Fruit fly (Drosophila melanogaster): Measurements from ENCODE around the gene amd.

The amd gene

DNA sequence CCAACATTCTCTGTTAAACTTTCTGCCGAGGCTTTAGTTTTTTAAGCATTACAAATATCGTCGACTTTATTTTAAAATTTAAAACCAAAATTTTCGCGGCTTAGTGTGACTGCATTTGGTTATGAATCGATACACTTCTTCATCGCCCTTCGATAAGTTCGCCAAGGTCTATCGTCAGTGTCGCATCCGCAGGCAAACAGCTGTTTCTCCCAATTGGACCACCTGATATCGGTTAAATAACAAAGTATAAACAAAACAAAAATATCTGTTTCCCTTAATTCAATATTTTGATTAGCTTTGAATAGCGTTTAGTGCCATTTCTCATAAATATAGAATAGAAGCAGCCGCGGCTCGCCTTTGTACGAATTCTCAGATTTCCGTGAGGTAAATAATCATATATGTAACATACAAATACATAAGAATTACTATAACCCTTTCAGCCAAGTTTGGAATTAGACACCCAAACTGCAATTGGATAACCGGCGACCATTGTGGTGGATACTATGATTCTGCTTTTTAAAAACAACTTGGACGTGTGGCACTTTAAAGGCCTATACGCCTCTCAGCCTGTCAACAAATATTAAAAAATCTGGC, 4.3 kb downstream of the amd start, which contains the start of gene CG10561 (continued):
- TF ChIP-seq CG7963 (GFP tag; IDR thresholded peaks at IDR 0.05; ENCODE audit: partially characterized antibody) (peak; percentile 51; the same call in 2 of the 3 replicates), CG17912 (GFP tag; optimal IDR thresholded peaks at IDR 0.05) (no peak), CG7556 (GFP tag; optimal IDR thresholded peaks at IDR 0.05) (no peak), CG8388 (GFP tag; optimal IDR thresholded peaks at IDR 0.05) (no peak), CG4404 (GFP tag; IDR thresholded peaks at IDR 0.05) (no peak), YL-1 (GFP tag; optimal IDR thresholded peaks at IDR 0.05) (peak; percentile 35), knrl (GFP tag; IDR thresholded peaks at IDR 0.05; ENCODE audit: partially characterized antibody) (peak; percentile 53; the same call in 2 of the 3 replicates), HmgZ (tag; optimal IDR thresholded peaks at IDR 0.05) (peak; percentile 26), cg (GFP tag; optimal IDR thresholded peaks at IDR 0.05) (no peak), inv (GFP tag; IDR thresholded peaks at IDR 0.05; ENCODE audit: partially characterized antibody) (0 out of 2 replicates have a peak, but pooled peaks have one; percentile 24), Dll (GFP tag; IDR thresholded peaks at IDR 0.05; ENCODE audit: partially characterized antibody) (peak; percentile 80), schlank (tag; optimal IDR thresholded peaks at IDR 0.05) (no peak), gcm2 (GFP tag; optimal IDR thresholded peaks at IDR 0.05) (no peak), Hr51 (GFP tag; optimal IDR thresholded peaks at IDR 0.05) (no peak), ato (GFP tag; IDR thresholded peaks at IDR 0.05; ENCODE audit: partially characterized antibody) (peak; percentile 69), MESR4 (GFP tag; optimal IDR thresholded peaks at IDR 0.05) (peak; percentile 17)

- TF ChIP-seq CG32772 (GFP tag; IDR thresholded peaks at IDR 0.05): no peak
- no peak for TF ChIP-seq sisA (GFP tag; IDR thresholded peaks at IDR 0.05)
- TF ChIP-seq fru (optimal IDR thresholded peaks at IDR 0.05): no peak
- TF ChIP-seq zen2 (GFP tag; IDR thresholded peaks at IDR 0.05; ENCODE audit: partially characterized antibody): no peak
- TF ChIP-seq cwo (GFP tag; optimal IDR thresholded peaks at IDR 0.05): peak; percentile 17
- TF ChIP-seq Atf3 (GFP tag; optimal IDR thresholded peaks at IDR 0.05): no peak
- peak; percentile 60 for TF ChIP-seq CG9932 (GFP tag; IDR thresholded peaks at IDR 0.05)
- no peak for TF ChIP-seq danr (GFP tag; IDR thresholded peaks at IDR 0.05)
- no peak for TF ChIP-seq CG8359 (GFP tag; optimal IDR thresholded peaks at IDR 0.05; ENCODE audit: borderline replicate concordance)
- TF ChIP-seq Antp (GFP tag; optimal IDR thresholded peaks at IDR 0.05): no peak
- TF ChIP-seq Doc3 (GFP tag; IDR thresholded peaks at IDR 0.05; ENCODE audit: partially characterized antibody): no peak
- no peak for TF ChIP-seq Taf1 (GFP tag; IDR thresholded peaks at IDR 0.05)
- no peak for TF ChIP-seq Dip3 (GFP tag; optimal IDR thresholded peaks at IDR 0.05)
- TF ChIP-seq Med (GFP tag): peak; percentile 15
- no peak for TF ChIP-seq CG31388 (GFP tag; optimal IDR thresholded peaks at IDR 0.05)
- TF ChIP-seq Xrp1 (GFP tag; IDR thresholded peaks at IDR 0.05): no peak
- TF ChIP-seq CG17568 (GFP tag; optimal IDR thresholded peaks at IDR 0.05): no peak
- TF ChIP-seq Bgb (GFP tag; IDR thresholded peaks at IDR 0.05; ENCODE audit: partially characterized antibody): peak; percentile 39
- no peak for TF ChIP-seq CG4707 (GFP tag; optimal IDR thresholded peaks at IDR 0.05)
- 0 out of 2 replicates have a peak, but pooled peaks have one; percentile 50 for TF ChIP-seq NFAT (GFP tag; IDR thresholded peaks at IDR 0.05)
- no peak for TF ChIP-seq HLHmδ (GFP tag; optimal IDR thresholded peaks at IDR 0.05)
- TF ChIP-seq pfk (GFP tag; optimal IDR thresholded peaks at IDR 0.05): no peak
- TF ChIP-seq phol (tag; optimal IDR thresholded peaks at IDR 0.05): no peak
- TF ChIP-seq CG4617 (GFP tag; optimal IDR thresholded peaks at IDR 0.05; ENCODE audit: borderline replicate concordance): no peak
- no peak for TF ChIP-seq lbe (GFP tag; optimal IDR thresholded peaks at IDR 0.05)
- TF ChIP-seq tin (GFP tag; optimal IDR thresholded peaks at IDR 0.05): no peak
- TF ChIP-seq crp (GFP tag; optimal IDR thresholded peaks at IDR 0.05): no peak
- 0 out of 2 replicates have a peak, but pooled peaks have one; percentile 33 for TF ChIP-seq CG42726 (GFP tag; IDR thresholded peaks at IDR 0.05; ENCODE audit: partially characterized antibody)
- no peak for TF ChIP-seq CG13624 (GFP tag; optimal IDR thresholded peaks at IDR 0.05)
- no peak for TF ChIP-seq CG13424 (tag; optimal IDR thresholded peaks at IDR 0.05)
Observed at dm6 chr2L:19120196-19120950, 10.4 kb downstream of the amd start, which contains the start of gene Ddc. Gene Ddc, minus strand, starts transcription at chr2L:19120306.
